Fruit fly (Drosophila melanogaster): Measurements from ENCODE around the gene kis.

- TF ChIP-seq tj (GFP tag; optimal IDR thresholded peaks at IDR 0.05) (peak; percentile 99), CG7045 (GFP tag; optimal IDR thresholded peaks at IDR 0.05) (no peak), cnc (optimal IDR thresholded peaks at IDR 0.05) (no peak), Clk (GFP tag; optimal IDR thresholded peaks at IDR 0.05) (no peak), CG33017 (tag; optimal IDR thresholded peaks at IDR 0.05) (no peak), bab1 (GFP tag; optimal IDR thresholded peaks at IDR 0.05) (peak; percentile 68), CG12768 (GFP tag; optimal IDR thresholded peaks at IDR 0.05) (no peak), CG1620 (GFP tag; optimal IDR thresholded peaks at IDR 0.05) (peak; percentile 40), kay (GFP tag; ENCODE audit: borderline replicate concordance) (no peak), cic (GFP tag; optimal IDR thresholded peaks at IDR 0.05) (peak; percentile 35), Mnt (GFP tag; optimal IDR thresholded peaks at IDR 0.05) (no peak), CG5204 (GFP tag; optimal IDR thresholded peaks at IDR 0.05) (no peak)
Measured at dm6 chr2L:207129-207813, 43.4 kb downstream of the kis start, which contains the start of the genes Tbc1d15-17 and CG11617.

All from whole organism, adult.